Worm (Caenorhabditis elegans) whole organism, early embryonic: ENCODE data around the gene tre-2.

Source experiments
- B0310.2 ChIP-seq: sonication (generic microtip); optimal IDR thresholded peaks from 2 replicates; lab custom pipeline; 2016; ENCODE audit warnings: mild to moderate bottlenecking, missing genetic modification characterization, missing compliant biosample characterization
- F13C5.2 ChIP-seq: sonication (generic microtip); optimal IDR thresholded peaks from 2 replicates; lab custom pipeline; 2017; ENCODE audit warnings: mild to moderate bottlenecking, missing genetic modification characterization, inconsistent platforms, missing compliant biosample characterization
- ama-1 ChIP-seq: fragments of 150-350 bp; optimal IDR thresholded peaks from 2 replicates; lab custom pipeline; 2014
- ceh-36 ChIP-seq: sonication (generic microtip); optimal IDR thresholded peaks from 2 replicates; lab custom pipeline; 2016; ENCODE audit warnings: missing genetic modification characterization, inconsistent platforms, missing compliant biosample characterization
- flt-1 ChIP-seq: fragments of 200-800 bp; sonication (Bioruptor generic); IDR thresholded peaks from 2 replicates; pipeline ENCODE4 v1.3.6; 2022; ENCODE audit warnings: missing genetic modification characterization, missing compliant biosample characterization
- hmg-4 ChIP-seq: fragments of 200-800 bp; sonication (Bioruptor generic); optimal IDR thresholded peaks from 2 replicates; lab custom pipeline; 2018; ENCODE audit warnings: mild to moderate bottlenecking, missing genetic modification characterization, missing compliant biosample characterization
- hnd-1 ChIP-seq: sonication (generic microtip); optimal IDR thresholded peaks from 2 replicates; lab custom pipeline; 2016; ENCODE audit warnings: missing genetic modification characterization, missing compliant biosample characterization
- pes-1 ChIP-seq: fragments of 200-800 bp; sonication (Bioruptor generic); IDR thresholded peaks from 2 replicates; pipeline ENCODE4 v1.3.6; 2022; ENCODE audit warnings: missing genetic modification reagents, missing genetic modification characterization, missing compliant biosample characterization
- sea-1 ChIP-seq: fragments of 200-800 bp; sonication (Bioruptor generic); conservative IDR thresholded peaks from 2 replicates; pipeline ENCODE4 v1.3.6; 2022; ENCODE audit warnings: missing genetic modification characterization, missing compliant biosample characterization
- tbx-11 ChIP-seq: fragments of 200-800 bp; sonication (Bioruptor generic); IDR thresholded peaks from 2 replicates; pipeline ENCODE4 v1.3.6; 2022; ENCODE audit warnings: missing genetic modification characterization, missing compliant biosample characterization
- tbx-37 ChIP-seq: fragments of 200-800 bp; sonication (Bioruptor generic); conservative IDR thresholded peaks from 2 replicates; pipeline ENCODE4 v1.3.6; 2022; ENCODE audit warnings: missing genetic modification reagents, missing genetic modification characterization, missing compliant biosample characterization

DNA sequence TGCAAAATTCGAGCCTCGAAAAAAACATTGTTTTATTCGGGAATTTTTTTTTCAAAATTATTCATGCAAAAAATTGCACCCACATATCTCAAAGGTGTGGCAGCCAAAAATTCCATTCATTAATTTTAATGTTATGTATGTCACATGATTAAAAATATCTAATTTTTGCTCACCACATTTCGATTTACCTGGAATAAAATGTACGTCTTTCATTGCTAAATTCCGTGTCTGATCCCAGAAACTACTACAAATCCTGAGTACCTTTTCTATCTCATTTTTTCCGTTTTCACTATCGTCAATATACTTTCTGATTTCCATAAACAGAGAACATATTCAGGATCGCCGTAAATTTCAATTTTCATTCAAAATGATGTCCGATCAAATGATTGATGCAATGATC lies 10.3 kb downstream of the tre-2 start, which contains the start of gene srx-19:
- no peak for TF ChIP-seq tbx-11 (GFP tag; lab: Robert Waterston, UW)
- TF ChIP-seq hmg-4 (GFP tag; lab: Kevin White, UChicago) = no peak
- no peak for TF ChIP-seq ama-1 (lab: Kevin White, UChicago)
- no peak for TF ChIP-seq ceh-36 (tag; lab: Kevin White, UChicago)
- no peak for TF ChIP-seq tbx-37 (GFP tag; lab: Robert Waterston, UW)
- no peak for TF ChIP-seq hnd-1 (tag; lab: Kevin White, UChicago)
- TF ChIP-seq pes-1 (GFP tag; lab: Robert Waterston, UW) = no peak
- TF ChIP-seq F13C5.2 (tag; lab: Kevin White, UChicago) = no peak
- no peak for TF ChIP-seq flt-1 (GFP tag; lab: Robert Waterston, UW)
- no peak for TF ChIP-seq sea-1 (GFP tag; lab: Robert Waterston, UW)
- TF ChIP-seq B0310.2 (tag; lab: Kevin White, UChicago) = no peak
